Fruit fly (Drosophila melanogaster) whole organism, adult: Measurements from ENCODE around the gene Mkrn1.

Source experiments
- CG11617 ChIP-seq: fragments of 200-800 bp; sonication (Bioruptor generic); optimal IDR thresholded peaks from 2 replicates; lab custom pipeline; 2017; ENCODE audit warnings: mild to moderate bottlenecking, missing biosample characterization, missing genetic modification reagents, missing genetic modification characterization
- CG12768 ChIP-seq: fragments of 200-800 bp; sonication (Bioruptor generic); optimal IDR thresholded peaks from 2 replicates; lab custom pipeline; 2017; ENCODE audit warnings: missing biosample characterization, missing genetic modification characterization, mild to moderate bottlenecking, moderate library complexity, missing genetic modification reagents
- CG14711 ChIP-seq: fragments of 200-800 bp; sonication (Bioruptor generic); optimal IDR thresholded peaks from 2 replicates; lab custom pipeline; 2018; ENCODE audit warnings: missing biosample characterization, mild to moderate bottlenecking, missing genetic modification characterization, moderate library complexity
- CG1620 ChIP-seq: fragments of 200-800 bp; sonication (Bioruptor generic); optimal IDR thresholded peaks from 2 replicates; lab custom pipeline; 2016; ENCODE audit warnings: missing biosample characterization, missing genetic modification characterization
- CG33017 ChIP-seq: fragments of 200-800 bp; sonication (Bioruptor generic); optimal IDR thresholded peaks from 2 replicates; lab custom pipeline; 2018; ENCODE audit warnings: missing biosample characterization, mild to moderate bottlenecking, missing genetic modification characterization, moderate library complexity
- CG5204 ChIP-seq: fragments of 200-800 bp; sonication (Bioruptor generic); optimal IDR thresholded peaks from 2 replicates; lab custom pipeline; 2016; ENCODE audit warnings: missing biosample characterization, missing genetic modification characterization
- CG7045 ChIP-seq: fragments of 200-800 bp; sonication (Bioruptor generic); optimal IDR thresholded peaks from 2 replicates; lab custom pipeline; 2017; ENCODE audit warnings: missing biosample characterization, mild to moderate bottlenecking, missing genetic modification characterization
- CG7101 ChIP-seq: fragments of 200-800 bp; sonication (Bioruptor generic); optimal IDR thresholded peaks from 2 replicates; lab custom pipeline; 2018; ENCODE audit warnings: missing biosample characterization, mild to moderate bottlenecking, missing genetic modification characterization, moderate library complexity
- Clk ChIP-seq: fragments of 200-800 bp; sonication (Bioruptor generic); optimal IDR thresholded peaks from 2 replicates; lab custom pipeline; 2017; ENCODE audit warnings: missing biosample characterization, missing genetic modification characterization
- Crg-1 ChIP-seq: fragments of 200-800 bp; sonication (Bioruptor generic); optimal IDR thresholded peaks from 2 replicates; lab custom pipeline; 2016; ENCODE audit warnings: missing biosample characterization, missing genetic modification characterization
- Hr96 ChIP-seq: fragments of 200-800 bp; sonication (Bioruptor generic); optimal IDR thresholded peaks from 2 replicates; lab custom pipeline; 2016; ENCODE audit warnings: missing biosample characterization, missing genetic modification characterization
- Mnt ChIP-seq: fragments of 200-800 bp; sonication (Bioruptor generic); optimal IDR thresholded peaks from 2 replicates; lab custom pipeline; 2016; ENCODE audit warnings: missing biosample characterization, mild to moderate bottlenecking, missing genetic modification characterization
- bab1 ChIP-seq: fragments of 200-800 bp; sonication (Bioruptor generic); optimal IDR thresholded peaks from 3 replicates; lab custom pipeline; 2019; ENCODE audit warnings: missing biosample characterization, mild to moderate bottlenecking, missing genetic modification characterization, moderate library complexity
- cic ChIP-seq: fragments of 200-800 bp; sonication (Bioruptor generic); optimal IDR thresholded peaks from 2 replicates; lab custom pipeline; 2017; ENCODE audit warnings: missing biosample characterization, mild to moderate bottlenecking, missing genetic modification characterization, moderate library complexity
- cnc ChIP-seq, 2 experiments: fragments of >200 bp; optimal IDR thresholded peaks; 2 replicates each; lab custom pipeline; 2017
- kay ChIP-seq: fragments of 200-800 bp; sonication (Bioruptor generic); peaks from one replicate; lab custom pipeline; 2016; ENCODE audit warnings: missing biosample characterization, missing genetic modification characterization, borderline replicate concordance
- ovo ChIP-seq: fragments of 200-800 bp; sonication (Bioruptor generic); optimal IDR thresholded peaks from 2 replicates; lab custom pipeline; 2016; ENCODE audit warnings: missing biosample characterization, missing genetic modification characterization
- pad ChIP-seq: fragments of 200-800 bp; sonication (Bioruptor generic); optimal IDR thresholded peaks from 3 replicates; lab custom pipeline; 2017; ENCODE audit warnings: missing biosample characterization, missing genetic modification characterization, mild to moderate bottlenecking, moderate library complexity, missing genetic modification reagents
- tj ChIP-seq: fragments of 200-800 bp; sonication (Bioruptor generic); optimal IDR thresholded peaks from 3 replicates; lab custom pipeline; 2017; ENCODE audit warnings: missing biosample characterization, mild to moderate bottlenecking, missing genetic modification characterization, moderate library complexity
- toe ChIP-seq: fragments of 200-800 bp; sonication (Bioruptor generic); optimal IDR thresholded peaks from 2 replicates; lab custom pipeline; 2016; ENCODE audit warnings: missing biosample characterization, missing genetic modification characterization

The Mkrn1 gene

dm6 chr3L:21533270-21533948, at the start of gene Mkrn1:
Gene Mkrn1, minus strand, starts transcription at chr3L:21533713.
- TF ChIP-seq bab1 (peak; percentile 58), tj (no peak), Crg-1 (no peak), cic (GFP tag; lab: Kevin White, UChicago) (no peak), Clk (GFP tag; lab: Kevin White, UChicago) (no peak)

dm6 chr3L:21581984-21582383, 48.5 kb upstream of the Mkrn1 start:
- TF ChIP-seq Mnt (GFP tag; lab: Kevin White, UChicago) (no peak), kay (GFP tag; lab: Kevin White, UChicago) (no peak), cic (GFP tag; lab: Kevin White, UChicago) (no peak), CG7101 (tag; lab: Kevin White, UChicago) (no peak), CG5204 (GFP tag; lab: Kevin White, UChicago) (no peak), cnc (optimal IDR thresholded peaks at IDR 0.05; lab: Kevin White, UChicago) (no peak), toe (GFP tag; lab: Kevin White, UChicago) (no peak), Crg-1 (no peak), Clk (GFP tag; lab: Kevin White, UChicago) (no peak), bab1 (no peak), CG1620 (no peak), pad (GFP tag; lab: Kevin White, UChicago) (no peak), CG14711 (tag; lab: Kevin White, UChicago) (no peak), CG12768 (GFP tag; lab: Kevin White, UChicago) (no peak), tj (no peak), CG33017 (tag; lab: Kevin White, UChicago) (no peak), CG7045 (GFP tag; lab: Kevin White, UChicago) (no peak), ovo (no peak)

dm6 chr3L:21574296-21574745, 40.8 kb upstream of the Mkrn1 start:
- no peak for TF ChIP-seq Mnt (GFP tag; lab: Kevin White, UChicago)
- TF ChIP-seq CG12768 (GFP tag; lab: Kevin White, UChicago) = no peak
- no peak for TF ChIP-seq pad (GFP tag; lab: Kevin White, UChicago)
- no peak for TF ChIP-seq CG1620
- no peak for TF ChIP-seq cic (GFP tag; lab: Kevin White, UChicago)
- TF ChIP-seq CG7045 (GFP tag; lab: Kevin White, UChicago) = no peak
- TF ChIP-seq CG14711 (tag; lab: Kevin White, UChicago) = no peak
- TF ChIP-seq toe (GFP tag; lab: Kevin White, UChicago) = no peak
- TF ChIP-seq Crg-1 = no peak
- no peak for TF ChIP-seq tj
- TF ChIP-seq kay (GFP tag; lab: Kevin White, UChicago) = no peak
- no peak for TF ChIP-seq CG11617 (GFP tag; lab: Kevin White, UChicago)
- no peak for TF ChIP-seq CG7101 (tag; lab: Kevin White, UChicago)
- TF ChIP-seq bab1 = no peak
- no peak for TF ChIP-seq Hr96 (GFP tag; lab: Kevin White, UChicago)
- no peak for TF ChIP-seq CG5204 (GFP tag; lab: Kevin White, UChicago)

- no peak for TF ChIP-seq Hr96 (GFP tag; lab: Kevin White, UChicago)
- TF ChIP-seq kay (GFP tag; lab: Kevin White, UChicago) = peak; percentile 44
- no peak for TF ChIP-seq Clk (GFP tag; lab: Kevin White, UChicago)
- TF ChIP-seq toe (GFP tag; lab: Kevin White, UChicago) = no peak
Observed at dm6 chr3L:21573831-21574230, 40.3 kb upstream of the Mkrn1 start, which contains the start of gene EMC10. Gene EMC10, plus strand, starts transcription at chr3L:21574131.

- TF ChIP-seq CG11617 (GFP tag; lab: Kevin White, UChicago) = peak; percentile 62
- no peak for TF ChIP-seq CG33017 (tag; lab: Kevin White, UChicago)
- TF ChIP-seq CG1620 = peak; percentile 74
- peak; percentile 81 for TF ChIP-seq CG5204 (GFP tag; lab: Kevin White, UChicago)
- TF ChIP-seq cic (GFP tag; lab: Kevin White, UChicago) = no peak
- TF ChIP-seq pad (GFP tag; lab: Kevin White, UChicago) = peak; percentile 21
- TF ChIP-seq cnc (optimal IDR thresholded peaks at IDR 0.05; lab: Kevin White, UChicago) = no peak
- TF ChIP-seq CG14711 (tag; lab: Kevin White, UChicago) = peak; percentile 23
- TF ChIP-seq toe (GFP tag; lab: Kevin White, UChicago) = peak; percentile 89
- peak; percentile 59 for TF ChIP-seq CG7045 (GFP tag; lab: Kevin White, UChicago)
- peak; percentile 51 for TF ChIP-seq tj
- peak; percentile 76 for TF ChIP-seq Hr96 (GFP tag; lab: Kevin White, UChicago)
- TF ChIP-seq ovo = no peak
- no peak for TF ChIP-seq kay (GFP tag; lab: Kevin White, UChicago)
- TF ChIP-seq CG7101 (tag; lab: Kevin White, UChicago) = peak; percentile 57
- no peak for TF ChIP-seq Crg-1
- peak; percentile 43 for TF ChIP-seq Clk (GFP tag; lab: Kevin White, UChicago)
- TF ChIP-seq CG12768 (GFP tag; lab: Kevin White, UChicago) = peak; percentile 47
- TF ChIP-seq bab1 = peak; percentile 69
- peak; percentile 36 for TF ChIP-seq Mnt (GFP tag; lab: Kevin White, UChicago)
Observed at dm6 chr3L:21568848-21569372, 35.4 kb upstream of the Mkrn1 start, which contains the start of the genes CRIF and SMC5. Gene CRIF, minus strand, starts transcription at chr3L:21568898. Gene SMC5, plus strand, starts transcription at chr3L:21569176.

- no peak for TF ChIP-seq CG11617 (GFP tag; lab: Kevin White, UChicago)
- no peak for TF ChIP-seq CG7045 (GFP tag; lab: Kevin White, UChicago)
- TF ChIP-seq Mnt (GFP tag; lab: Kevin White, UChicago) = no peak
- no peak for TF ChIP-seq tj
Observed at dm6 chr3L:21568254-21568653, 34.7 kb upstream of the Mkrn1 start.
